Fruit fly (Drosophila melanogaster): Measurements from ENCODE around the gene Coq6.

Gene Coq6

DNA sequence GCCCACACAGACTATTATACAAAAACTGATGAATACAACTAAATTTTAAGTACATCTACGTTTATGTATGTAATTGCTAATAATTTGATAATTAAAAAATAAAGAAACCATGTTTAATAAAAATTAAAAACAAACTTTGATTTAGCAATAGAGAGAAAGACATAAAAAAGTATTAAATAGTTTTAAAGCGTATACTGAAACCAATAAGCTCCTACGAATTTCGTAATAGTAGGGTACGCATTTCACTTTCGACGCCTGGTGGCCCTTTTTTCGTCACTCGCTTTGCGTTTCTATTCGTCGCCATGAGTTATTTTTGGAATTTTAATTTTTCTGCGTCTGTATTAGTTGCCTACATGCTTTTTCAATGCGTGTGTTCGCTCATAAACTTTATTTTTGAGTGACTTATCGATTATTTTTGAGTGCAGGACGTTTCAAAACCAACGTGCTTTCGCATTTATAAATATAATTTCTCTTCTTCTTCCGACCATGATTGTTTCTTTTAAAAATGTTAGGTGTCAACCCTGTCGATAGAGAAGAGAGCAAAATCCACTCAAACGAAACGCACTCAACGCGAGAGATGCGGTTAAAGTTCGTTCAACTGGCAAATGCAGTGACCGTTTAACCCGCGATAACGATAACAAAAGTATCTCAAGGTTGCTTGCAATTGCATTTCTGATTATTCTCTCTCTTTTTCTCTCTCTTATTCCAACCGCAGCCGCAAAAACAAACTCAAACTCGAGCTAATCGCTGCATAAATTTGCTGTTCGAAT is 14.7 kb upstream of the Coq6 start, which contains the start of gene Oscillin (continued):
- no peak for TF ChIP-seq CG1621 (tag; optimal IDR thresholded peaks at IDR 0.05)
- no peak for TF ChIP-seq dac (GFP tag; optimal IDR thresholded peaks at IDR 0.05)
- TF ChIP-seq Smox (GFP tag; optimal IDR thresholded peaks at IDR 0.05) = peak; percentile 65
- peak; percentile 52 for TF ChIP-seq CG11902 (GFP tag; optimal IDR thresholded peaks at IDR 0.05)
- TF ChIP-seq salr (GFP tag; optimal IDR thresholded peaks at IDR 0.05) = peak in 1 of 2 experiments; percentile 67
- TF ChIP-seq svp (GFP tag) = peak; percentile 96
- TF ChIP-seq CG9139 (GFP tag; optimal IDR thresholded peaks at IDR 0.05) = no peak
- peak; percentile 66 for TF ChIP-seq CG11762 (GFP tag; optimal IDR thresholded peaks at IDR 0.05; ENCODE audit: insufficient read depth)
- TF ChIP-seq Sox102F (GFP tag; optimal IDR thresholded peaks at IDR 0.05) = peak; percentile 36
- TF ChIP-seq CG8319 (GFP tag; optimal IDR thresholded peaks at IDR 0.05) = peak; percentile 52
- peak; percentile 62 for TF ChIP-seq CG10669 (GFP tag; optimal IDR thresholded peaks at IDR 0.05)
- TF ChIP-seq Ets21C (GFP tag; optimal IDR thresholded peaks at IDR 0.05) = no peak
- TF ChIP-seq CG4318 (GFP tag; optimal IDR thresholded peaks at IDR 0.05) = no peak
- TF ChIP-seq CG8632 (GFP tag; optimal IDR thresholded peaks at IDR 0.05) = peak; percentile 70
- TF ChIP-seq net (GFP tag; optimal IDR thresholded peaks at IDR 0.05) = peak; percentile 80
- TF ChIP-seq Gug (GFP tag; IDR thresholded peaks at IDR 0.05) = peak; percentile 63
- TF ChIP-seq CG31627 (GFP tag; optimal IDR thresholded peaks at IDR 0.05) = peak; percentile 68
- peak; percentile 80 for TF ChIP-seq CG3032 (tag; optimal IDR thresholded peaks at IDR 0.05)
- peak; percentile 79 for TF ChIP-seq acj6 (GFP tag; optimal IDR thresholded peaks at IDR 0.05)
- peak; percentile 22 for TF ChIP-seq CG16779 (tag; optimal IDR thresholded peaks at IDR 0.05)
- peak; percentile 81 for TF ChIP-seq topi (GFP tag; optimal IDR thresholded peaks at IDR 0.05)
- peak; percentile 71 for TF ChIP-seq dsx (GFP tag; optimal IDR thresholded peaks at IDR 0.05; ENCODE audit: poor library complexity, severe bottlenecking)
- TF ChIP-seq Eip78C (GFP tag) = peak; percentile 96
- TF ChIP-seq esn (GFP tag; optimal IDR thresholded peaks at IDR 0.05) = peak; percentile 53
- no peak for TF ChIP-seq Lpt (GFP tag; optimal IDR thresholded peaks at IDR 0.05)
- TF ChIP-seq Met (GFP tag; optimal IDR thresholded peaks at IDR 0.05) = peak; percentile 53
- TF ChIP-seq Eip93F (GFP tag; optimal IDR thresholded peaks at IDR 0.05) = no peak
- TF ChIP-seq CG3919 (GFP tag; optimal IDR thresholded peaks at IDR 0.05) = peak; percentile 76
- peak; percentile 58 for TF ChIP-seq CG10631 (GFP tag; optimal IDR thresholded peaks at IDR 0.05)
- TF ChIP-seq Blimp-1 (GFP tag; optimal IDR thresholded peaks at IDR 0.05) = peak; percentile 97
- TF ChIP-seq ss (GFP tag; optimal IDR thresholded peaks at IDR 0.05) = peak; percentile 55 to 80
- peak; percentile 55 for TF ChIP-seq Sox15 (GFP tag; optimal IDR thresholded peaks at IDR 0.05)
- peak; percentile 39 for TF ChIP-seq pdm3 (GFP tag; optimal IDR thresholded peaks at IDR 0.05)
- TF ChIP-seq achi (GFP tag; optimal IDR thresholded peaks at IDR 0.05) = peak; percentile 78
- peak; percentile 39 for TF ChIP-seq vri (GFP tag; optimal IDR thresholded peaks at IDR 0.05)

DNA sequence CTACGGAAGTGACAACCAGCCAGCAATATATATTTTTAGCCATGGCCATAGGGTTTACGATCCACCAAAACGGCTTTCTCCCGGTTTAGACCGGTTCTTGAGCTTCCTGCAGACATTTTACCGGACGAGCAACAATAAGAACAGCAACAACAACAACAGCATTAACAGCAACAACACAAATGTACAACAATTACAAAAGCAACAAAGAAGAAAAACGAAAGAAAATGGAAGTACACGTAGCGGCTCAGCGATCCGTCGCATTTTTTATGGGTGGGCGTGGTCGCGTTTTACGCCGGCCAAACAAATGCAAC is 14.1 kb upstream of the Coq6 start:
- no peak for TF ChIP-seq achi (GFP tag; optimal IDR thresholded peaks at IDR 0.05)
- TF ChIP-seq Sox102F (GFP tag; optimal IDR thresholded peaks at IDR 0.05) = no peak
- TF ChIP-seq fd59A (GFP tag; optimal IDR thresholded peaks at IDR 0.05) = peak; percentile 4
- no peak for TF ChIP-seq CG4318 (GFP tag; optimal IDR thresholded peaks at IDR 0.05)
- TF ChIP-seq Hr38 (GFP tag; optimal IDR thresholded peaks at IDR 0.05) = no peak
- TF ChIP-seq cyc (GFP tag; optimal IDR thresholded peaks at IDR 0.05) = no peak
- no peak for TF ChIP-seq CG8632 (GFP tag; optimal IDR thresholded peaks at IDR 0.05)
- peak; percentile 15 for TF ChIP-seq CG9139 (GFP tag; optimal IDR thresholded peaks at IDR 0.05)
- TF ChIP-seq CG1621 (tag; optimal IDR thresholded peaks at IDR 0.05) = peak; percentile 61
- peak; percentile 45 for TF ChIP-seq Lpt (GFP tag; optimal IDR thresholded peaks at IDR 0.05)
- TF ChIP-seq Met (GFP tag; optimal IDR thresholded peaks at IDR 0.05) = no peak
